Worm (Caenorhabditis elegans): ENCODE data around the gene F23B12.4.

The F23B12.4 gene

DNA sequence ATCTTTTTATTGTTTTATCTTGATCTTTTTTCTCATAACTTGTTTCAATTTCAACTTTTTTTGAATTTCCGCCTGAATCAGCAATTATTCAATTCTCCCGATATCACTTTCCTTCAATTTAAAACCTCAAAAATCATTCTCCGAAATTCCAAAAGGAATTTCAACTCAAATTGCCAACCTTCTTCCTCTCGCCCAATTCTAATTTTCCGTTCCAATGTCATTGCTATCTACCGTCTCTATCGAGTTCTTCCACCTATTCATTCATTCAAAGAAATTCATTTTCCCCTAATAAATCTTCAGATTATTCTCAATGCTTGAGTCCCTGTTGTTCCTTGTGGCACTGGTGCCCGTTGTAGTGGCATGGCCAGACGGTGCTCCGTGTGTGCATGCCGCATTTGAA is at the start of gene F23B12.4:
Gene F23B12.4, plus strand, starts transcription at position 301 of the 400 bp plus-strand sequence.
- TF ChIP-seq ztf-29 (GFP tag; IDR thresholded peaks at IDR 0.05) (no peak), med-1 (GFP tag; optimal IDR thresholded peaks at IDR 0.05; ENCODE audit: insufficient read depth) (no peak), flt-1 (GFP tag; IDR thresholded peaks at IDR 0.05) (no peak), klf-2 (GFP tag; conservative IDR thresholded peaks at IDR 0.05) (no peak), tab-1 (GFP tag; IDR thresholded peaks at IDR 0.05) (no peak), cog-1 (tag; optimal IDR thresholded peaks at IDR 0.05) (no peak), ztf-23 (GFP tag; IDR thresholded peaks at IDR 0.05) (no peak), T22C8.4 (GFP tag; IDR thresholded peaks at IDR 0.05) (no peak), ref-1 (GFP tag; conservative IDR thresholded peaks at IDR 0.05) (no peak)

DNA sequence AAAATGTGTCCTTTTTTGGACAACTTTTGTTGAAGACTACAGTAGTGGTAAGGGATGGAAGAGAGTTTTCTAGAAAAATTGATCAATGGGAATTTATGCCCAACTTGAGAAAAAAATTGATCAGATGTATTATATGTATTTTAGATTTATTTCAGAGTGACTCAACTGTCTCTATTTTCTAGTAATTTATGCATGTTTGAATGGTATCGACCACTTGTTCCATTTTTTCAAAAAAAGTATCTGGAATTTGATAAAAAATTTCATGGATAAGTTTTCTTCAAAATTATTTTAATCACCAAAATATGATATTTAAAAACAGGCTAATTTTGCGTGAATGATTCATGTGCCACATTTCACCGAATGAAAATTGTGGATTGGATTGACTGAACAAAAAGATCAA is 49.1 kb upstream of the F23B12.4 start, which contains the start of gene C15H11.10:
Gene C15H11.10, plus strand, starts transcription at position 301 of the 400 bp plus-strand sequence.
- TF ChIP-seq med-1 (GFP tag; optimal IDR thresholded peaks at IDR 0.05; ENCODE audit: insufficient read depth) (no peak), ztf-23 (GFP tag; IDR thresholded peaks at IDR 0.05) (no peak), T22C8.4 (GFP tag; IDR thresholded peaks at IDR 0.05) (no peak), tab-1 (GFP tag; IDR thresholded peaks at IDR 0.05) (no peak), cog-1 (tag; optimal IDR thresholded peaks at IDR 0.05) (no peak), flt-1 (GFP tag; IDR thresholded peaks at IDR 0.05) (no peak), ztf-29 (GFP tag; IDR thresholded peaks at IDR 0.05) (no peak), ref-1 (GFP tag; conservative IDR thresholded peaks at IDR 0.05) (no peak), klf-2 (GFP tag; conservative IDR thresholded peaks at IDR 0.05) (no peak)

DNA sequence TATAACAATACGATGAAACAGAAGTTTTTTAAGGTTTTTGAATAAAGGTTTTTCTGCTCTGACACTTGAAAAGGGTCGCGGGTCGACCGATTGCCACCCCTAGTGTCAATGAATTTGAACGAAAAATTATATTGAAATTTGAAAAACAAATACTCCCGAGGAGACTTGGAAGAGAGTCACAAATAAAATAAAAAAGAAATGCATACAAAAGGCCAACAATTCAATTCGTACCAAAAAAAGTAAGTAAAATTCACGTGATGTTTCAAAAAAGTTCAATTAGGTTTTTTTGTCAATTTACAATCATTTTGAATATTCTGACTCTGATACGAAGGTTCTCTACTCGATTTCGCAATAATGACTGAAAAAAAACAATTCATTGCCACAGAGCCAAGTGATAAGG is 47.4 kb upstream of the F23B12.4 start, which contains the start of gene C15H11.1:
Gene C15H11.1, plus strand, starts transcription at position 301 of the 400 bp plus-strand sequence.
- TF ChIP-seq cog-1 (tag; optimal IDR thresholded peaks at IDR 0.05), result no peak
- no peak for TF ChIP-seq med-1 (GFP tag; optimal IDR thresholded peaks at IDR 0.05; ENCODE audit: insufficient read depth)
- TF ChIP-seq tab-1 (GFP tag; IDR thresholded peaks at IDR 0.05), result no peak
- TF ChIP-seq flt-1 (GFP tag; IDR thresholded peaks at IDR 0.05), result no peak
- TF ChIP-seq ztf-29 (GFP tag; IDR thresholded peaks at IDR 0.05), result no peak

DNA sequence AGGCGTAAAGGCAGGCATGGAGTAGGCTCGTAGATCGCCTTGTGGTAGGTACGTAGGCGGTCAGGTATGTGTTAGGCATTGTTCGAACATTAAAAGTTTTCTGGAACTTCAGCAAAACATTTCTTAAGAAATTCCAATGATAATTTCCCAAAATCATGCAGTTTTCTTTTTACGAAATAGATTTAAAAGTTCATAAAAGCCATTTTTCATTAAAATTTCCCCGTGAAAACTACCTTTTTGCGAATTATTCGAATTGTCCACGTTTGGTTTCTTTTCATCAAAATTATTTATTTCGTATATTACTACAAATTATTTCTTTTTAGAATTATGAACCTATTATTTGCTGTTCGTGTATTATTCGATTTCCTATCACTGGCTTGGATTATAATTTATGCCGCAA is 46.2 kb upstream of the F23B12.4 start, which contains the start of gene C15H11.13:
Gene C15H11.13, plus strand, starts transcription at position 301 of the 400 bp plus-strand sequence.
- no peak for TF ChIP-seq flt-1 (GFP tag; IDR thresholded peaks at IDR 0.05)
- TF ChIP-seq med-1 (GFP tag; optimal IDR thresholded peaks at IDR 0.05; ENCODE audit: insufficient read depth), result no peak
- TF ChIP-seq klf-2 (GFP tag; conservative IDR thresholded peaks at IDR 0.05), result no peak
- TF ChIP-seq cog-1 (tag; optimal IDR thresholded peaks at IDR 0.05), result no peak
- TF ChIP-seq T22C8.4 (GFP tag; IDR thresholded peaks at IDR 0.05), result no peak
- TF ChIP-seq ztf-29 (GFP tag; IDR thresholded peaks at IDR 0.05), result no peak
- TF ChIP-seq ref-1 (GFP tag; conservative IDR thresholded peaks at IDR 0.05), result no peak
- TF ChIP-seq tab-1 (GFP tag; IDR thresholded peaks at IDR 0.05), result no peak
- no peak for TF ChIP-seq ztf-23 (GFP tag; IDR thresholded peaks at IDR 0.05)

DNA sequence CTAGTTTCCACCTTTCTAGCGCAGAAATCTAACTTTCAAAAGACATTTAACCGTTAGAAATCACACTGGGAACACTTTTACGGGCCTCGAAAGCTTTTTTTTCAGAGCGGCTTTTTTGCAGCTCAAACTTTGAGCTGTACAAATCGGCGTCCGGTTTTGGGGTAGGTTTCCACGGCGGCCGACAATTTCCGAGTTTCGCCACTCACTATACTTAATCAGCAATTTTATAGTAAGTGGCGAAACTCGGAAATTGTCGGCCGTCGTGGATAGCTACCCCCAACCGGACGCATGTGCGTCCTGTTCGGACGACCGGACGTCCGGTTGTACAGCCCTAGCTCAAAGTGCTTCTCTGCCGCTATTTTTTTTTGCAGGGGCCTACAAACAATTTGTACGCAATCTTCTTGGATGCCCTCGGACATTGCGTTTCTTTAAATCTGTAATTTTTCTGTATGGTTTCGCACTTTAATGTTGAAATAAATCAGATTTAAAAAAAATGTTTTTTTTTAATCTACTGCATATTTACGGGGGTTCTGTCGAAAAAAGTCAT is 44.7 kb upstream of the F23B12.4 start:
- TF ChIP-seq T22C8.4 (GFP tag; IDR thresholded peaks at IDR 0.05) (no peak), ztf-23 (GFP tag; IDR thresholded peaks at IDR 0.05) (no peak), flt-1 (GFP tag; IDR thresholded peaks at IDR 0.05) (no peak), tab-1 (GFP tag; IDR thresholded peaks at IDR 0.05) (no peak), ref-1 (GFP tag; conservative IDR thresholded peaks at IDR 0.05) (no peak), ztf-29 (GFP tag; IDR thresholded peaks at IDR 0.05) (no peak), cog-1 (tag; optimal IDR thresholded peaks at IDR 0.05) (no peak), klf-2 (GFP tag; conservative IDR thresholded peaks at IDR 0.05) (no peak), med-1 (GFP tag; optimal IDR thresholded peaks at IDR 0.05; ENCODE audit: insufficient read depth) (no peak)

DNA sequence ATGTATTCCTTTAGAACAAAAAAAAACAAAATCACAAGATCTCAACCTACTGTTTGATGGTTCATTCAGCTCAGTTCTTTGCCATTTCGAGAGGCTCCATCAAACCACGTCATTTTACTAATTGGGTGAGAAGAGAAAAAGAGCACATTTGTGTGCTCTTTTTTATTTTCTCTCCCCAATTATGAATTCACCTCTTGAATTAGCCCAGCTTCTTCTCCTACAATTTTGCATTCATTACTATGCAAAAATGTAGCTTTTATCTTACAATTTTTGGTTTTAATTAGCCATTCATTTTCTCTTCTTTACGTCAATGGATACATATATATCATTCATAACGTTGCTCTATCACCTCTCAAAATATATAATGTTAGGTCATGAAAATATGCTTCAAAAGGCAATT is 35.3 kb upstream of the F23B12.4 start:
- TF ChIP-seq ref-1 (GFP tag; conservative IDR thresholded peaks at IDR 0.05) (no peak), ztf-29 (GFP tag; IDR thresholded peaks at IDR 0.05) (no peak), T22C8.4 (GFP tag; IDR thresholded peaks at IDR 0.05) (no peak), flt-1 (GFP tag; IDR thresholded peaks at IDR 0.05) (no peak), klf-2 (GFP tag; conservative IDR thresholded peaks at IDR 0.05) (no peak), tab-1 (GFP tag; IDR thresholded peaks at IDR 0.05) (no peak), med-1 (GFP tag; optimal IDR thresholded peaks at IDR 0.05; ENCODE audit: insufficient read depth) (no peak), cog-1 (tag; optimal IDR thresholded peaks at IDR 0.05) (no peak), ztf-23 (GFP tag; IDR thresholded peaks at IDR 0.05) (no peak)

DNA sequence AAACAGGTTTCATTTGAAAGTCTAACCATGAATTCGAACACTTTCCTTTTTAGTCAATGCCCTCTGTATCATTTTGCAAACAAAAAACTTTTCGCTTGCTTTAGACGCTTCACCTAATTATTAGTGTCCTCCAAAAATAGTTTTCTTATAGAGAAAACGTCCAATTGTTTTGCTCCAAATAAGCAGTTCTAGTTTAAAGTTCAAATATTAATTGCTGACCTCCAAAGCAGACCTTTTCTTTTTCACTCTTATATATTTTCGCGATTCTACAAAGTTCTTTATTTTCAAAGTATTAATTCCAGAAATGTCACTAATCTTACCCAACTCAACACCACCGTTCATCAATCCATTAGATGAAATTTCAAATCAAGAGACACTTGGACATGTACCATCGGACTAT is 32.2 kb upstream of the F23B12.4 start, which contains the start of gene gnrr-2:
Gene gnrr-2, plus strand, starts transcription at position 301 of the 400 bp plus-strand sequence.
- no peak for TF ChIP-seq ztf-23 (GFP tag; IDR thresholded peaks at IDR 0.05)
- TF ChIP-seq flt-1 (GFP tag; IDR thresholded peaks at IDR 0.05), result no peak
- TF ChIP-seq cog-1 (tag; optimal IDR thresholded peaks at IDR 0.05), result no peak
- TF ChIP-seq ref-1 (GFP tag; conservative IDR thresholded peaks at IDR 0.05), result no peak
- no peak for TF ChIP-seq T22C8.4 (GFP tag; IDR thresholded peaks at IDR 0.05)
- TF ChIP-seq klf-2 (GFP tag; conservative IDR thresholded peaks at IDR 0.05), result no peak
- no peak for TF ChIP-seq ztf-29 (GFP tag; IDR thresholded peaks at IDR 0.05)
- TF ChIP-seq med-1 (GFP tag; optimal IDR thresholded peaks at IDR 0.05; ENCODE audit: insufficient read depth), result no peak
- TF ChIP-seq tab-1 (GFP tag; IDR thresholded peaks at IDR 0.05), result no peak

DNA sequence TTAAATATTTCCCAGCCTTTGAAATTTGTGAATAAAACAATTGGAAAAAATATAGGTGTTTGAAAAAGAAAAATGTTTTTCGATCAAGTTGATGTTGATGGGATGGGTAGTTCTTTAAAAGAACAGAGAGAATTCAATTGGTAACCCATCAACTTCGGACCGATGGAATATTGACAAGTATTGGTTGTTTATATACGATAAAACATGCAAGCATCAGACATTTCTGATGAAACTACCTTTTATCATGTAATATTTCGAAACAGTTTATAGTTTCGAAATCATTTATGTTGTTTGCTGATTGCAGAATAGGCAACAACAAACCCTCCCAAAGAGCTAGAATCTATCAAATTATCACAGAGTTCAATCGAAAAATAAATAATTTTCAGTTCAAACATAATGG is 31.0 kb upstream of the F23B12.4 start:
- TF ChIP-seq med-1 (GFP tag; optimal IDR thresholded peaks at IDR 0.05; ENCODE audit: insufficient read depth), result no peak
- no peak for TF ChIP-seq ztf-23 (GFP tag; IDR thresholded peaks at IDR 0.05)
- no peak for TF ChIP-seq tab-1 (GFP tag; IDR thresholded peaks at IDR 0.05)
- no peak for TF ChIP-seq cog-1 (tag; optimal IDR thresholded peaks at IDR 0.05)
- TF ChIP-seq ztf-29 (GFP tag; IDR thresholded peaks at IDR 0.05), result no peak

DNA sequence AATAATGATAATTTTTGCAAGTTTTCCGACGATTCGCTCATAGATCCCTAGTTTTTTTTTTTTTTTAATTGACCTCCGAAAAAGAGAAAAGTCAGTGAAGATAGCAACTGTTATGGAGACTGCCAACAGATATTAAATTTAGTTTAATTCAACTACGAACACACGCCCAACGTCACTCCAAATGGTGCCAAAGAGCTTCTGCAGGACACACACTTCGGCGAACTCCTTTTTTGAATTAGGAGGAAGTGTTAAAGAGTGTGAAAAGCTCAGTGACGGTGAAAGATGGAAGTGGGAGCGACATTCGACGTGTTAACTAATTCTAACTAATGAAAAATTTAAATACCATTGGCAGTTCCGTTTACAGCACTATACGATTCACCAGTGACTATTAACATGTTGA is 29.0 kb upstream of the F23B12.4 start:
- TF ChIP-seq flt-1 (GFP tag; IDR thresholded peaks at IDR 0.05) (no peak), tab-1 (GFP tag; IDR thresholded peaks at IDR 0.05) (no peak), med-1 (GFP tag; optimal IDR thresholded peaks at IDR 0.05; ENCODE audit: insufficient read depth) (no peak), cog-1 (tag; optimal IDR thresholded peaks at IDR 0.05) (no peak), ztf-23 (GFP tag; IDR thresholded peaks at IDR 0.05) (no peak), ztf-29 (GFP tag; IDR thresholded peaks at IDR 0.05) (no peak), T22C8.4 (GFP tag; IDR thresholded peaks at IDR 0.05) (no peak), klf-2 (GFP tag; conservative IDR thresholded peaks at IDR 0.05) (no peak), ref-1 (GFP tag; conservative IDR thresholded peaks at IDR 0.05) (no peak)
